Fruit fly (Drosophila melanogaster): ENCODE results near the gene xit.

DNA sequence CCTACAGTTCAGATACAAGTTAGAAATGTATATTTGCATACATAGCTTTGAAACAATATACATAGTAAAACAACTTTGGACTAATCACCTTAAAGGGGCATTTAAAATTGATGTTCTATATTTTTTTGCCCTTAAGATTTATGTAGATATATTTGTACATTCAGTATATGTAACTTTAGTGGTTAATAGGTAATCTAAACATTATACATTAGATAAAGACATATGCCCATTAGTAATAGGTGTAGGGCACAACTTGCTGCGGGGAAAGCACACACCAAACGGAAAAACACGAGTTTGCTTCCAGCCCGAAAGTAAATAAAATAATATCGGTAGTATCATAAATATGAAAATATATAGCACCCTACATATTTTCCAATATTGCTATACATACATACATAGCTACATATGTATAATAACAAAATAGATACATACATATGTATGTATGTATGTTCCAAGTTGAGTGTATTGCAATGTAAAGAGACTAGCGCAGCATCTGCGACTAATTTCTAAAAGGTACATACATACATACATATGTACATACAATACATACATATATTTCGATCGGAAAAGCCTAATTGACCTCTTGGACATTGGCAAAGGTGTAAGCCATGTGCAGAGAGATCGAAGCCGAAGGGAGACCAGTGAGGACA lies 42.6 kb downstream of the xit start, which contains the start of gene CG43736:
- TF ChIP-seq CG14014 (GFP tag; IDR thresholded peaks at IDR 0.05) (peak; percentile 88), CG12104 (GFP tag; optimal IDR thresholded peaks at IDR 0.05) (peak; percentile 97), chn (GFP tag; optimal IDR thresholded peaks at IDR 0.05) (peak; percentile 92), NfI (GFP tag; optimal IDR thresholded peaks at IDR 0.05) (peak; percentile 95), Dek (tag; optimal IDR thresholded peaks at IDR 0.05) (peak; percentile 94), ind (GFP tag; optimal IDR thresholded peaks at IDR 0.05) (peak; percentile 97), slp2 (GFP tag; optimal IDR thresholded peaks at IDR 0.05) (peak; percentile 92), Opbp (GFP tag; IDR thresholded peaks at IDR 0.05; ENCODE audit: partially characterized antibody) (no peak), Sox102F (GFP tag; optimal IDR thresholded peaks at IDR 0.05) (peak; percentile 98)
